Worm (Caenorhabditis elegans) whole organism, midembryonic: Measurements from ENCODE around the gene perm-4.

Source experiments
- T22C8.4 ChIP-seq: fragments of 200-800 bp; sonication (Bioruptor generic); IDR thresholded peaks from 2 replicates; pipeline ENCODE4 v1.3.6; 2022; ENCODE audit warnings: missing genetic modification characterization, missing compliant biosample characterization
- cog-1 ChIP-seq: sonication (generic microtip); optimal IDR thresholded peaks from 2 replicates; lab custom pipeline; 2016; ENCODE audit warnings: missing genetic modification characterization, missing compliant biosample characterization
- flt-1 ChIP-seq: fragments of 200-800 bp; sonication (Bioruptor generic); IDR thresholded peaks from 2 replicates; pipeline ENCODE4 v1.3.6; 2022; ENCODE audit warnings: missing genetic modification characterization, missing compliant biosample characterization
- klf-2 ChIP-seq: fragments of 200-800 bp; sonication (Bioruptor generic); conservative IDR thresholded peaks from 2 replicates; pipeline ENCODE4 v1.3.6; 2022; ENCODE audit warnings: missing genetic modification reagents, missing genetic modification characterization, missing compliant biosample characterization
- med-1 ChIP-seq: sonication (generic microtip); optimal IDR thresholded peaks from 2 replicates; lab custom pipeline; 2017; ENCODE audit warnings: missing genetic modification characterization, mild to moderate bottlenecking, missing compliant biosample characterization, antibody characterized with exemption, missing genetic modification reagents; ENCODE audit not compliant: insufficient read depth
- ref-1 ChIP-seq: fragments of 200-800 bp; sonication (Bioruptor generic); conservative IDR thresholded peaks from 2 replicates; pipeline ENCODE4 v1.3.6; 2022; ENCODE audit warnings: missing genetic modification reagents, missing genetic modification characterization, missing compliant biosample characterization
- tab-1 ChIP-seq: fragments of 200-800 bp; sonication (Bioruptor generic); IDR thresholded peaks from 2 replicates; pipeline ENCODE4 v1.3.6; 2022; ENCODE audit warnings: missing genetic modification characterization, missing compliant biosample characterization
- ztf-23 ChIP-seq: fragments of 200-800 bp; sonication (Bioruptor generic); IDR thresholded peaks from 2 replicates; pipeline ENCODE4 v1.3.6; 2022; ENCODE audit warnings: missing genetic modification reagents, missing genetic modification characterization, missing compliant biosample characterization
- ztf-29 ChIP-seq: fragments of 200-800 bp; sonication (Bioruptor generic); IDR thresholded peaks from 2 replicates; pipeline ENCODE4 v1.3.6; 2022; ENCODE audit warnings: missing genetic modification reagents, missing genetic modification characterization, missing compliant biosample characterization

The perm-4 gene

DNA sequence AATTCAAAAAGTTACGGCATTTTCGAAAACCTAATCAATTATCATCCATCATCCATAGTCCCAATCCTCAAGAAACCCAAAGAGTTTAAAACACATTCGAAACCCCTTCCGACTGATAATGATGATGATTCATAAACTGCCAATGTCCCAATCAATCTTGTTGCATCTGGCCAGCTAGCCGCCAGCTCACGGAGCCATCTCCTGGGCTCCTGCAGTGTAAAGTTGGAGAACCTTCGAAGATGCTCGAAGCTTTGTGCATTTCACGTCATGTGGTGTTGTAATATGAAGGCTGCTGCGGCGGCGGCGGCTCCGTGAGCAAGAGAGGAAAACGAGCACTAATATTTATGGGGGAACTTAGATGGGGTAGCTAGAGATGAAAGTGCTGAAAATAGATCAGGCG is 16.9 kb downstream of the perm-4 start:
- TF ChIP-seq T22C8.4 = no peak
- TF ChIP-seq cog-1 (tag; lab: Kevin White, UChicago) = peak; percentile 35
- no peak for TF ChIP-seq ref-1 (GFP tag; lab: Robert Waterston, UW)
- TF ChIP-seq klf-2 (GFP tag; lab: Robert Waterston, UW) = no peak
- no peak for TF ChIP-seq ztf-23 (GFP tag; lab: Robert Waterston, UW)
- TF ChIP-seq ztf-29 (GFP tag; lab: Robert Waterston, UW) = no peak
- no peak for TF ChIP-seq tab-1 (GFP tag; lab: Robert Waterston, UW)
- no peak for TF ChIP-seq flt-1

DNA sequence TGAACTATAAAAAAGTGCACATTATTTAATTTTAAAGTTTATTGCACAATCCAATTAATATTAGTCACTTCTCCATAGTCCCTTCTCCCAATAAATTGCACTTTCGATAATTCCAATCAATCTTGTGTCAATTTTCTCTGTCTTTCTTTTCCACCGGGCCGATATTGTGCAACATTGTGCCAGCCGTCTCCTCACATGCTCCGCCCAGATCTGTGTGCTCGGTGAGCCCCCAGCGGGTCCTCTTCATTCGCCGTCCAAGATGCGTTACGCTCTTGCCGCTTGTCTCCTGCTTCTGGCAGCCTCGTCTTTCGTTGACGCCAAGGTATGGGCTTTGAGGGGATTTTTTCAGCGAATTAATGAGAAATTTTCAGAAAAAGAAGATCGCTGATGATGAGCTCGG is 17.7 kb downstream of the perm-4 start, which contains the start of gene ost-1:
Gene ost-1 (plus strand): TSS at position 207 of the 400 bp plus-strand sequence.
- TF ChIP-seq tab-1 (GFP tag; lab: Robert Waterston, UW) = no peak
- TF ChIP-seq T22C8.4 = no peak
- no peak for TF ChIP-seq ztf-29 (GFP tag; lab: Robert Waterston, UW)
- TF ChIP-seq med-1 (GFP tag; lab: Kevin White, UChicago) = no peak
- no peak for TF ChIP-seq flt-1
- TF ChIP-seq cog-1 (tag; lab: Kevin White, UChicago) = no peak
- no peak for TF ChIP-seq ref-1 (GFP tag; lab: Robert Waterston, UW)
- no peak for TF ChIP-seq klf-2 (GFP tag; lab: Robert Waterston, UW)
- TF ChIP-seq ztf-23 (GFP tag; lab: Robert Waterston, UW) = no peak

DNA sequence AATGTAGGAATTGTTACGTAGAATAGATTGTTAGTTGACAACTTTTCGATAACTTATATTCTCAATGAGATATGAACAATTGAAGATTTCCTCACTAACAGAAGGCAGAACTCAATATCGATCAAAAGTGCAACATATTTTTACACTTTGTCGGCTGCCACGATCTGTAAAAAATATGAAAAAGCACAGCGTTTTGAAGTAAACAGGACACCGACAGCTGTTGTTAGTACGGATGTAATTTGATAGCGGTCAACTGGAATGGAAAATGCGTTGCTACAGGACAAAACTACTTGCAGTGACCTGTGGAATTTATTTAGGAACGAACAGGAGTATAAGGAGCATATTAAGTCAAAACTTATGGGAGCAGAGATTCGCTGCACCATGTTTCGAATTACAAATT is 18.9 kb downstream of the perm-4 start:
- TF ChIP-seq ref-1 (GFP tag; lab: Robert Waterston, UW) = no peak
- no peak for TF ChIP-seq klf-2 (GFP tag; lab: Robert Waterston, UW)
- TF ChIP-seq tab-1 (GFP tag; lab: Robert Waterston, UW) = no peak
- TF ChIP-seq ztf-23 (GFP tag; lab: Robert Waterston, UW) = no peak
- TF ChIP-seq med-1 (GFP tag; lab: Kevin White, UChicago) = no peak
- TF ChIP-seq T22C8.4 = no peak
- TF ChIP-seq flt-1 = no peak
- no peak for TF ChIP-seq cog-1 (tag; lab: Kevin White, UChicago)
- no peak for TF ChIP-seq ztf-29 (GFP tag; lab: Robert Waterston, UW)

DNA sequence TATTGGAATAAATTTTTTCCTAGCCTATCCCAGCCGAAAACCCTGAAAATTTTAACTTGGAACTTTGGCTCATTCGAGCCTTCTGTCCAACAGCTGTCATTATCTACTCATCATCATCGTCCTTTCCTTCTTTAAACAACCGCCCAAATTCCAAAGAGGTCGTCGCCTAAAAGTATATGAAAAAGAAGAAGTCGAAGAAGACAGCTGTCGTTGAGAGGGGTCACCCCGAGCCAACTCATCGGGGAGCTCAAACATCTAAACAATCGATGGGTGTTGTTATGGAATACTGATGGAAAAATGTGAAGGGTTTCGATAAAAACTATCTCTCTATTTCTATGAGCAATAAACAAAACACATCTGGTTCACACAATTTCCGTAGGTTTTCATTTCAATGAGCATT is 19.8 kb downstream of the perm-4 start:
- TF ChIP-seq cog-1 (tag; lab: Kevin White, UChicago) (no peak), flt-1 (no peak), ztf-23 (GFP tag; lab: Robert Waterston, UW) (no peak), ztf-29 (GFP tag; lab: Robert Waterston, UW) (no peak), ref-1 (GFP tag; lab: Robert Waterston, UW) (no peak), klf-2 (GFP tag; lab: Robert Waterston, UW) (no peak), tab-1 (GFP tag; lab: Robert Waterston, UW) (no peak), T22C8.4 (no peak), med-1 (GFP tag; lab: Kevin White, UChicago) (no peak)

DNA sequence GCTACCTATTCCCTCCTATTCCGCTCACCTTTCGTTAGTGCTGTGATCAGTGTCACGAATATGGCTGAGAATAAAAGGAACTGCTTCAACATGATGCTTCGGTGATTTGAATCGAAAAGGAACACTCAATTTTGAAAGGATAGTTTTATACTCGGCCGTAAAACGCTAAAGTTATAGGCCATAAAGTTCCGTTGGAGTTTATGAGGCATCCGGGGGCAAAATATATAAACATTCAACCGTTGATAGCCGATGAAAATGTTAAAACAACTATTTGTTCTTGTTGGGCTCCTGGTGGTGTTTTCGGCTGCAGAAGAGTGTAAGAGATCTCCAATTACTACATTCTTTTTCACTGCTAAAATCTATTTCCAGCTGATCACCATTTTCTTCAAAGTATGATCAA is 20.4 kb downstream of the perm-4 start, which contains the start of the genes C44B12.9 and C44B12.3:
Gene C44B12.9 (minus strand): TSS at position 101 of the 400 bp plus-strand sequence.
Gene C44B12.3 (plus strand): TSS at position 249 of the 400 bp plus-strand sequence.
- TF ChIP-seq cog-1 (tag; lab: Kevin White, UChicago) = no peak
- TF ChIP-seq med-1 (GFP tag; lab: Kevin White, UChicago) = no peak
- no peak for TF ChIP-seq klf-2 (GFP tag; lab: Robert Waterston, UW)
- no peak for TF ChIP-seq tab-1 (GFP tag; lab: Robert Waterston, UW)
- no peak for TF ChIP-seq ztf-23 (GFP tag; lab: Robert Waterston, UW)
- no peak for TF ChIP-seq ref-1 (GFP tag; lab: Robert Waterston, UW)
- TF ChIP-seq flt-1 = no peak
- TF ChIP-seq T22C8.4 = no peak
- TF ChIP-seq ztf-29 (GFP tag; lab: Robert Waterston, UW) = no peak

DNA sequence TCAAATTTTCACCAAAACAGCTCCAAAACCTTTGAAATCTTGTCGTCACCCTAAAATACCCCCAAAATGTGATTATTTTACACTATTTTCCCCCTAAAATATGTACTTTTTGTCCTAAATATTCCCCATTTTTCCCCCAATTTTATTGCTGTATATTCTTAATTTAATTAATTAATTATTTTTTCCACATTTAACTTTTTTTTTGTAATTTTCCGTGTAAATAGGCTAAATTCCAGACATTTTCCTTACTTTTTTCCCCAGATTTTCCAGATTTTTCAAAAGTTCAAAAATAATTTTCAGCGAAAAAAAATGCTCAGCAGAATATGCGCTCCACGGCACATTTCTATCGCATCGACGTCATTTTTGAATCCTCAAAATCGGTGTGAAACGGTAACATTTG is 27.8 kb downstream of the perm-4 start, which contains the start of gene cox-18:
Gene cox-18 (plus strand): TSS at position 301 of the 400 bp plus-strand sequence.
- TF ChIP-seq cog-1 (tag; lab: Kevin White, UChicago) (no peak), ztf-29 (GFP tag; lab: Robert Waterston, UW) (no peak), med-1 (GFP tag; lab: Kevin White, UChicago) (no peak), T22C8.4 (no peak), tab-1 (GFP tag; lab: Robert Waterston, UW) (no peak), klf-2 (GFP tag; lab: Robert Waterston, UW) (no peak), ztf-23 (GFP tag; lab: Robert Waterston, UW) (no peak), flt-1 (no peak), ref-1 (GFP tag; lab: Robert Waterston, UW) (no peak)

DNA sequence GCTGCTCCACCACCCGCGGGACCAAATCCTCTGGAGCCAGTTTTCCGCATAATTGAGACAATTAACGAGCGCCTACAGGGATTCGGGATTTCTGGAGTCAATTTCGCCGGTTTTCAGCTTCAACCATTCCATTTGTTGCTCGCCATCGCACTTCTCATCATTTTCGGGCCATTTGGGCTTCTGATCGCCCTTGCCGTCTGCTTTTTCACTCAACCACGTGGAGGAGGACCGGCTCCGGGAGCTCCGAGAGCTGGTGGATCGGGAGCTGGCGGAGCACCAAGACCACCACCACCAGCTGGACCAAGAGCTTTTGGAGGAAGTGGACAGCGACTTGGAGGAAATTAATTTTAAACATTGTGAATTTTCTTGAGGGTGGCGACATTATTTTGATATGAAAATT is 28.8 kb downstream of the perm-4 start:
- no peak for TF ChIP-seq med-1 (GFP tag; lab: Kevin White, UChicago)
- no peak for TF ChIP-seq ref-1 (GFP tag; lab: Robert Waterston, UW)
- TF ChIP-seq cog-1 (tag; lab: Kevin White, UChicago) = no peak
- no peak for TF ChIP-seq tab-1 (GFP tag; lab: Robert Waterston, UW)
- TF ChIP-seq ztf-23 (GFP tag; lab: Robert Waterston, UW) = no peak
- no peak for TF ChIP-seq klf-2 (GFP tag; lab: Robert Waterston, UW)
- no peak for TF ChIP-seq T22C8.4
- no peak for TF ChIP-seq ztf-29 (GFP tag; lab: Robert Waterston, UW)
- TF ChIP-seq flt-1 = no peak

DNA sequence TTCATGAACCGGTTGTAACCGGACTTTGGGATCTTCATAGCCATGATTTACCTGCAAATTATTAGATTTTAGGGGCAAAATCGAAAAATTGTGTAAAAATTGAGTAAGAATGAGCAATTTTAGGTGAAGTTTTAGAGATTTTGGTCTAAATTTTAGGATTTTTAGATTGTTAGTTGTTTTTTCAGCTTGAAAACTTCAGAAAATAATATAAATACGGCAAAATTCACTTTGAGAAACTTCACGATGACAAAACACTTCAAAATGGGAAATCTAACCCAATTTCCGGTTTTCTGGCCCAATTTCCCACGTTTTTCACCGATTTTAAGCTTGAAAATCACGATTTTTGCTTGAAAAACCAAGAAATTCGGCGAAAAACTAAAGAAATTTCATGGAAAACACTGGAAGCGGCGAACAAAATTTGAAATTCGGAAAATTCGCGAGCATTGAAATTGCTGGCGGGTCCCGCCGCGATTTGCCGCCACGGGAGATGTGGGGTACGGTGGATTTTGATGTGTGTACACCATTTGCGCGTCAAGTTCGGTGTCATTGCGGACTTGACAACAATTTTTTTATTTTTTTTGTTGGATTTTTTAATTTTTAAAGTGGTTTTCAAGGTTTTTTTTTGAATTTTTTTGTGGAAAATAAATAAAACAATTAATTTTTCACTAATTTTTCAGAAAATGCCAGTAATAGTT is 30.9 kb downstream of the perm-4 start, which contains the start of the genes cct-8 and Y55F3AR.2:
Gene cct-8 (minus strand): TSS at position 51 of the 695 bp plus-strand sequence.
Gene Y55F3AR.2 (plus strand): TSS at position 672 of the 695 bp plus-strand sequence.
- no peak for TF ChIP-seq med-1 (GFP tag; lab: Kevin White, UChicago)
- no peak for TF ChIP-seq tab-1 (GFP tag; lab: Robert Waterston, UW)
- no peak for TF ChIP-seq ref-1 (GFP tag; lab: Robert Waterston, UW)
- TF ChIP-seq ztf-23 (GFP tag; lab: Robert Waterston, UW) = peak; percentile 92
- TF ChIP-seq klf-2 (GFP tag; lab: Robert Waterston, UW) = peak; percentile 52; the same call in 1 of the 2 replicates
- peak; percentile 88 for TF ChIP-seq cog-1 (tag; lab: Kevin White, UChicago)
- peak; percentile 81 for TF ChIP-seq flt-1
- no peak for TF ChIP-seq ztf-29 (GFP tag; lab: Robert Waterston, UW)
- TF ChIP-seq T22C8.4 = peak; percentile 55; the same call in 1 of the 2 replicates
